Fruit fly (Drosophila melanogaster) whole organism, embryonic: ENCODE results near the gene AhcyL1.

Experiments
- B-H2 ChIP-seq: fragments of 200-800 bp; sonication (Bioruptor generic); optimal IDR thresholded peaks from 2 replicates; lab custom pipeline; 2018; ENCODE audit warnings: missing biosample characterization, mild to moderate bottlenecking, missing genetic modification characterization
- CG1024 ChIP-seq: fragments of 200-800 bp; sonication (Bioruptor generic); IDR thresholded peaks from 2 replicates; pipeline ENCODE4 v1.3.6; 2022; ENCODE audit warnings: missing biosample characterization, missing genetic modification characterization
- CG11093 ChIP-seq: fragments of 200-800 bp; sonication (Bioruptor generic); IDR thresholded peaks from 3 replicates; pipeline ENCODE4 v1.3.6; 2022; ENCODE audit warnings: missing biosample characterization, missing genetic modification characterization
- CG12236 ChIP-seq: fragments of 200-800 bp; sonication (Bioruptor generic); optimal IDR thresholded peaks from 2 replicates; lab custom pipeline; 2016; ENCODE audit warnings: missing biosample characterization, missing genetic modification characterization
- CG13123 ChIP-seq: fragments of 200-800 bp; sonication (Bioruptor generic); optimal IDR thresholded peaks from 2 replicates; lab custom pipeline; 2016; ENCODE audit warnings: missing biosample characterization, missing genetic modification characterization
- CG13775 ChIP-seq: fragments of 200-800 bp; sonication (Bioruptor generic); optimal IDR thresholded peaks from 3 replicates; lab custom pipeline; 2017; ENCODE audit warnings: missing biosample characterization, mild to moderate bottlenecking, missing genetic modification characterization
- CG1529 ChIP-seq: fragments of 200-800 bp; sonication (Bioruptor generic); optimal IDR thresholded peaks from 3 replicates; lab custom pipeline; 2018; ENCODE audit warnings: missing biosample characterization, missing genetic modification characterization
- CG15514 ChIP-seq: fragments of 200-800 bp; sonication (Bioruptor generic); optimal IDR thresholded peaks from 3 replicates; lab custom pipeline; 2017; ENCODE audit warnings: missing biosample characterization, missing genetic modification characterization, mild to moderate bottlenecking, moderate library complexity, missing genetic modification reagents
- CG15696 ChIP-seq: fragments of 200-800 bp; sonication (Bioruptor generic); optimal IDR thresholded peaks from 2 replicates; lab custom pipeline; 2019; ENCODE audit warnings: missing biosample characterization, mild to moderate bottlenecking, missing genetic modification characterization, moderate library complexity
- CG1647 ChIP-seq: fragments of 200-800 bp; sonication (Bioruptor generic); optimal IDR thresholded peaks from 3 replicates; lab custom pipeline; 2016; ENCODE audit warnings: missing biosample characterization, missing genetic modification characterization
- CG18011 ChIP-seq: fragments of 200-800 bp; sonication (Bioruptor generic); optimal IDR thresholded peaks from 2 replicates; lab custom pipeline; 2017; ENCODE audit warnings: missing biosample characterization, missing genetic modification characterization, mild to moderate bottlenecking, moderate library complexity, missing genotype
- CG18619 ChIP-seq: fragments of 200-800 bp; sonication (Bioruptor generic); optimal IDR thresholded peaks from 3 replicates; lab custom pipeline; 2017; ENCODE audit warnings: missing biosample characterization, mild to moderate bottlenecking, missing genetic modification characterization
- CG2120 ChIP-seq: fragments of 200-800 bp; sonication (Bioruptor generic); optimal IDR thresholded peaks from 3 replicates; lab custom pipeline; 2016; ENCODE audit warnings: missing biosample characterization, missing genetic modification characterization
- CG31365 ChIP-seq: fragments of 200-800 bp; sonication (Bioruptor generic); optimal IDR thresholded peaks from 2 replicates; lab custom pipeline; 2018; ENCODE audit warnings: missing biosample characterization, mild to moderate bottlenecking, missing genetic modification characterization
- CG3838 ChIP-seq: fragments of 200-800 bp; sonication (Bioruptor generic); optimal IDR thresholded peaks from 3 replicates; lab custom pipeline; 2016; ENCODE audit warnings: missing biosample characterization, missing genetic modification characterization
- CG6689 ChIP-seq: fragments of 200-800 bp; sonication (Bioruptor generic); IDR thresholded peaks from 2 replicates; pipeline ENCODE4 v1.3.6; 2022; ENCODE audit warnings: missing biosample characterization, missing genetic modification characterization
- CG6813 ChIP-seq: fragments of 200-800 bp; sonication (Bioruptor generic); optimal IDR thresholded peaks from 2 replicates; lab custom pipeline; 2017; ENCODE audit warnings: missing biosample characterization, missing genetic modification characterization, mild to moderate bottlenecking, moderate library complexity, missing genetic modification reagents
- CG7839 ChIP-seq: fragments of 200-800 bp; sonication (Bioruptor generic); optimal IDR thresholded peaks from 3 replicates; lab custom pipeline; 2018; ENCODE audit warnings: missing biosample characterization, mild to moderate bottlenecking, missing genetic modification characterization, moderate library complexity
- CG9609 ChIP-seq: fragments of 200-800 bp; sonication (Bioruptor generic); optimal IDR thresholded peaks from 3 replicates; lab custom pipeline; 2016; ENCODE audit warnings: missing biosample characterization, missing genetic modification characterization
- Chrac-16 ChIP-seq: fragments of 200-800 bp; sonication (Bioruptor generic); optimal IDR thresholded peaks from 3 replicates; lab custom pipeline; 2016; ENCODE audit warnings: missing biosample characterization, missing genetic modification characterization
- Dip2 ChIP-seq: fragments of 200-800 bp; sonication (Bioruptor generic); IDR thresholded peaks from 2 replicates; pipeline ENCODE4 v1.3.6; 2022; ENCODE audit warnings: missing biosample characterization, missing genetic modification characterization
- Dll ChIP-seq: fragments of 200-800 bp; sonication (Bioruptor generic); IDR thresholded peaks from 4 replicates; pipeline ENCODE4 v1.3.6; 2022; ENCODE audit warnings: missing biosample characterization, missing genetic modification characterization; ENCODE audit not compliant: partially characterized antibody
- Ets97D ChIP-seq: fragments of 200-800 bp; sonication (Bioruptor generic); optimal IDR thresholded peaks from 3 replicates; lab custom pipeline; 2016; ENCODE audit warnings: missing biosample characterization, missing genetic modification characterization
- Hr51 ChIP-seq, 2 experiments: fragments of 200-800 bp; sonication (Bioruptor generic); optimal IDR thresholded peaks; 2 replicates in 1 of 2; 3 replicates in 1 of 2; lab custom pipeline; 2016 to 2018; ENCODE audit warnings: missing biosample characterization in 2 of 2, missing genetic modification characterization in 2 of 2, mild to moderate bottlenecking in 1 of 2, moderate library complexity in 1 of 2
- Hsf ChIP-seq: fragments of 200-800 bp; sonication (Bioruptor generic); optimal IDR thresholded peaks from 3 replicates; lab custom pipeline; 2016; ENCODE audit warnings: missing biosample characterization, missing genetic modification characterization
- NC2α ChIP-seq: fragments of 200-800 bp; sonication (Bioruptor generic); optimal IDR thresholded peaks from 2 replicates; lab custom pipeline; 2016; ENCODE audit warnings: missing biosample characterization, missing genetic modification characterization
- Nf-YC ChIP-seq: fragments of 200-800 bp; optimal IDR thresholded peaks from 3 replicates; lab custom pipeline; 2019; ENCODE audit warnings: missing biosample characterization, mild to moderate bottlenecking, missing genetic modification characterization, moderate library complexity
- Pdp1 ChIP-seq, 2 experiments: fragments of 200-800 bp; sonication (Bioruptor generic); optimal IDR thresholded peaks; 3 replicates each; lab custom pipeline; 2016; ENCODE audit warnings: missing biosample characterization in 2 of 2, missing genetic modification characterization in 2 of 2, mild to moderate bottlenecking in 1 of 2, moderate library complexity in 1 of 2
- Six4 ChIP-seq: fragments of 200-800 bp; sonication (Bioruptor generic); optimal IDR thresholded peaks from 2 replicates; lab custom pipeline; 2016; ENCODE audit warnings: missing biosample characterization, missing genetic modification characterization
- Ssrp ChIP-seq: fragments of 200-800 bp; sonication (Bioruptor generic); optimal IDR thresholded peaks from 2 replicates; lab custom pipeline; 2018; ENCODE audit warnings: missing biosample characterization, mild to moderate bottlenecking, missing genetic modification characterization, moderate library complexity
- ato ChIP-seq: fragments of 200-800 bp; sonication (Bioruptor generic); IDR thresholded peaks from 2 replicates; pipeline ENCODE4 v1.3.6; 2022; ENCODE audit warnings: missing biosample characterization, missing genetic modification characterization; ENCODE audit not compliant: partially characterized antibody
- bbx ChIP-seq: fragments of 200-800 bp; sonication (Bioruptor generic); IDR thresholded peaks from 2 replicates; pipeline ENCODE4 v1.3.6; 2022; ENCODE audit warnings: missing biosample characterization, missing genetic modification characterization; ENCODE audit not compliant: partially characterized antibody
- cato ChIP-seq: fragments of 200-800 bp; sonication (Bioruptor generic); optimal IDR thresholded peaks from 2 replicates; lab custom pipeline; 2016; ENCODE audit warnings: missing biosample characterization, missing genetic modification characterization, borderline replicate concordance
- ci ChIP-seq: fragments of 200-800 bp; sonication (Bioruptor generic); IDR thresholded peaks from 3 replicates; pipeline ENCODE4 v1.3.6; 2022; ENCODE audit warnings: missing biosample characterization, missing genetic modification characterization
- crc ChIP-seq: fragments of 200-800 bp; sonication (Bioruptor generic); optimal IDR thresholded peaks from 2 replicates; lab custom pipeline; 2016; ENCODE audit warnings: missing biosample characterization, missing genetic modification characterization
- crol ChIP-seq: fragments of 200-800 bp; sonication (Bioruptor generic); IDR thresholded peaks from 2 replicates; pipeline ENCODE4 v1.3.6; 2022; ENCODE audit warnings: missing biosample characterization, missing genetic modification characterization
- cwo ChIP-seq: fragments of 200-800 bp; sonication (Bioruptor generic); optimal IDR thresholded peaks from 3 replicates; lab custom pipeline; 2017; ENCODE audit warnings: missing biosample characterization, missing genetic modification characterization, mild to moderate bottlenecking, moderate library complexity, missing genetic modification reagents
- dimm ChIP-seq: fragments of 200-800 bp; sonication (Bioruptor generic); IDR thresholded peaks from 2 replicates; pipeline ENCODE4 v1.3.6; 2022; ENCODE audit warnings: missing biosample characterization, missing genetic modification characterization
- ewg ChIP-seq: fragments of 200-800 bp; sonication (Bioruptor generic); optimal IDR thresholded peaks from 3 replicates; lab custom pipeline; 2017; ENCODE audit warnings: mild to moderate bottlenecking, missing biosample characterization, missing genetic modification reagents, missing genetic modification characterization
- ham ChIP-seq: fragments of 200-800 bp; sonication (Bioruptor generic); IDR thresholded peaks from 2 replicates; pipeline ENCODE4 v1.3.6; 2022; ENCODE audit warnings: missing biosample characterization, missing genetic modification characterization
- jumu ChIP-seq: fragments of 200-800 bp; sonication (Bioruptor generic); optimal IDR thresholded peaks from 3 replicates; lab custom pipeline; 2016; ENCODE audit warnings: missing biosample characterization, missing genetic modification characterization
- lab ChIP-seq: fragments of 200-800 bp; sonication (Bioruptor generic); optimal IDR thresholded peaks from 3 replicates; lab custom pipeline; 2017; ENCODE audit warnings: missing biosample characterization, missing genetic modification characterization, mild to moderate bottlenecking, moderate library complexity, missing genetic modification reagents
- peb ChIP-seq: fragments of 200-800 bp; sonication (Bioruptor generic); IDR thresholded peaks from 2 replicates; pipeline ENCODE4 v1.3.6; 2022; ENCODE audit warnings: missing biosample characterization, missing genetic modification characterization
- pho ChIP-seq: fragments of 200-800 bp; sonication (Bioruptor generic); optimal IDR thresholded peaks from 2 replicates; lab custom pipeline; 2016; ENCODE audit warnings: missing biosample characterization, missing genetic modification characterization
- tna ChIP-seq: fragments of 200-800 bp; sonication (Bioruptor generic); IDR thresholded peaks from 2 replicates; pipeline ENCODE4 v1.3.6; 2022; ENCODE audit warnings: missing biosample characterization, missing genetic modification characterization; ENCODE audit not compliant: partially characterized antibody
- twi ChIP-seq: fragments of 200-800 bp; optimal IDR thresholded peaks from 2 replicates; lab custom pipeline; 2019; ENCODE audit warnings: missing biosample characterization, mild to moderate bottlenecking, missing genetic modification characterization, moderate library complexity
- wor ChIP-seq: fragments of 200-800 bp; sonication (Bioruptor generic); IDR thresholded peaks from 2 replicates; pipeline ENCODE4 v1.3.6; 2022; ENCODE audit warnings: missing biosample characterization, missing genetic modification characterization

AhcyL1 gene

DNA sequence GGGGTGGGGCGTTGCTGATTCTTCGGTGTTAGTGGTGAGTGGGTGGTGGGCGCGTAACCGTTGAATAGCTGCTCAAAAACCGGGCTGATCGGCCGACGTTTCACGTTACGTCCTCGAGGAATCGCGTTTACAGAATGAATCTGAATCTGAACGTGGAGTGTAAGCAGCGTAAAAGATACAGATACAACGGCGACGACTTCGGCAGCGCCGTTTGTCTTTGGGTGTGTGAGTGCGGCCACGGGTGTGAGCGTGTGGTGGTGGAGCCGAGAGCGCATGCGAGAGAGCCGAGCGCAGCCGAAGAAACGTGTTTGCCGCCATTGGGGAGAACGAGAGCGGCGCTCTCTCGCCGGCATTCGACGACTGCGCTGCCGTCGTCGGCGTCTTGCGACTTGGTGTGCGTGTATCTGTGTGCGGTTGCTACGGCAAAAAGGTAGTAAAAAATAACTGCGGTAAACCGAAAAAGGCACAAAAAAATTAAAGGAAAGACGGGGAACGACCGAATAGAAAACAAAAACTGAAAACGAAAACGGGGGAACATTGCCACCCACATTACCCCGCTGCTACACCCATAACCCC is 48.9 kb upstream of the AhcyL1 start (continued):
- TF ChIP-seq ham (GFP tag; lab: Robert Waterston, UW), result peak; percentile 21; the same call in 1 of the 2 replicates
- peak; percentile 33; the same call in 1 of the 4 replicates for TF ChIP-seq Dll (GFP tag; lab: Robert Waterston, UW)
- TF ChIP-seq CG12236 (GFP tag; lab: Kevin White, UChicago), result no peak
- peak; percentile 62 for TF ChIP-seq Nf-YC (tag; lab: Kevin White, UChicago)
- TF ChIP-seq CG11093, result no peak; the same call in 2 of the 3 replicates
- TF ChIP-seq CG6813 (GFP tag; lab: Kevin White, UChicago), result peak; percentile 26
- TF ChIP-seq CG18619, result no peak
- TF ChIP-seq Hr51 (GFP tag; optimal IDR thresholded peaks at IDR 0.05; lab: Kevin White, UChicago), result peak in 1 of 2 experiments; percentile 4
- peak; percentile 78 for TF ChIP-seq ci
- TF ChIP-seq ato (GFP tag; lab: Robert Waterston, UW), result no peak
- TF ChIP-seq crc (GFP tag; lab: Kevin White, UChicago), result no peak
- no peak for TF ChIP-seq B-H2
- no peak for TF ChIP-seq Chrac-16
- peak; percentile 3 for TF ChIP-seq CG18011 (GFP tag; lab: Kevin White, UChicago)
- 0 out of 2 replicates have a peak, but pooled peaks have one; percentile 14 for TF ChIP-seq CG6689 (GFP tag; lab: Robert Waterston, UW)
- no peak for TF ChIP-seq twi
- TF ChIP-seq CG13123 (GFP tag; lab: Kevin White, UChicago), result no peak
- no peak for TF ChIP-seq pho (GFP tag; lab: Kevin White, UChicago)
- no peak for TF ChIP-seq CG1024 (GFP tag; lab: Robert Waterston, UW)
- peak in 1 of 2 experiments; percentile 48 for TF ChIP-seq Pdp1 (GFP tag; optimal IDR thresholded peaks at IDR 0.05; lab: Kevin White, UChicago)
- TF ChIP-seq cwo (GFP tag; lab: Kevin White, UChicago), result peak; percentile 61
- peak; percentile 62 for TF ChIP-seq crol (GFP tag; lab: Robert Waterston, UW)
- no peak for TF ChIP-seq CG15696
- no peak for TF ChIP-seq Six4
- TF ChIP-seq tna (GFP tag; lab: Robert Waterston, UW), result 0 out of 2 replicates have a peak, but pooled peaks have one; percentile 15
- TF ChIP-seq ewg (GFP tag; lab: Kevin White, UChicago), result peak; percentile 90
- no peak for TF ChIP-seq wor (GFP tag; lab: Robert Waterston, UW)
- no peak for TF ChIP-seq Dip2 (GFP tag; lab: Robert Waterston, UW)
- TF ChIP-seq lab (GFP tag; lab: Kevin White, UChicago), result peak; percentile 69
- no peak for TF ChIP-seq CG7839 (tag; lab: Kevin White, UChicago)
- no peak for TF ChIP-seq CG13775 (GFP tag; lab: Kevin White, UChicago)
- TF ChIP-seq Hsf (GFP tag; lab: Kevin White, UChicago), result no peak
- TF ChIP-seq CG3838 (GFP tag; lab: Kevin White, UChicago), result no peak
- TF ChIP-seq dimm, result no peak
- no peak for TF ChIP-seq CG1529
- TF ChIP-seq CG1647 (GFP tag; lab: Kevin White, UChicago), result no peak
- no peak for TF ChIP-seq NC2α (GFP tag; lab: Kevin White, UChicago)
- TF ChIP-seq Ets97D (GFP tag; lab: Kevin White, UChicago), result no peak
- TF ChIP-seq CG15514 (GFP tag; lab: Kevin White, UChicago), result peak; percentile 45
- TF ChIP-seq cato (GFP tag; lab: Kevin White, UChicago), result no peak
- TF ChIP-seq peb (GFP tag; lab: Robert Waterston, UW), result 0 out of 2 replicates have a peak, but pooled peaks have one; percentile 44
- peak; percentile 4 for TF ChIP-seq jumu (GFP tag; lab: Kevin White, UChicago)
- TF ChIP-seq CG2120 (GFP tag; lab: Kevin White, UChicago), result no peak
- no peak for TF ChIP-seq CG9609 (GFP tag; lab: Kevin White, UChicago)
- no peak for TF ChIP-seq CG31365 (tag; lab: Kevin White, UChicago)
- peak; percentile 66 for TF ChIP-seq bbx (GFP tag; lab: Robert Waterston, UW)
- TF ChIP-seq Ssrp (tag; lab: Kevin White, UChicago), result no peak
- TF ChIP-seq, all 482 proteins: peak for 149
